Worm (Caenorhabditis elegans) whole organism, L4 larva: ENCODE data around the gene D2021.4.
A peak's percentile ranks its signal among the peaks of the same experiment; 100 is the strongest.

Experiments
- F26F4.8 ChIP-seq: fragments of 200-800 bp; sonication (Bioruptor generic); conservative IDR thresholded peaks from 2 replicates; pipeline ENCODE4 v1.3.6; 2022; ENCODE audit warnings: missing genetic modification characterization, missing compliant biosample characterization
- ZK337.2 ChIP-seq: fragments of 200-800 bp; sonication (Bioruptor generic); IDR thresholded peaks from 2 replicates; pipeline ENCODE4 v1.3.6; 2022; ENCODE audit warnings: missing genetic modification reagents, missing genetic modification characterization, missing compliant biosample characterization
- aly-2 ChIP-seq: sonication (generic microtip); optimal IDR thresholded peaks from 2 replicates; lab custom pipeline; 2018; ENCODE audit warnings: missing biosample characterization, missing genetic modification characterization
- dpl-1 ChIP-seq: fragments of 150-350 bp; optimal IDR thresholded peaks from 2 replicates; lab custom pipeline; 2014; ENCODE audit warnings: missing biosample characterization, missing genetic modification reagents, missing genetic modification characterization
- fkh-10 ChIP-seq: fragments of 150-350 bp; optimal IDR thresholded peaks from 2 replicates; lab custom pipeline; 2014; ENCODE audit warnings: missing biosample characterization, missing genetic modification reagents, missing genetic modification characterization
- gei-8 ChIP-seq: fragments of 200-800 bp; sonication (Bioruptor generic); optimal IDR thresholded peaks from 2 replicates; lab custom pipeline; 2018; ENCODE audit warnings: mild to moderate bottlenecking, missing genetic modification characterization, missing compliant biosample characterization
- nhr-25 ChIP-seq: sonication (generic microtip); optimal IDR thresholded peaks from 2 replicates; lab custom pipeline; 2017; ENCODE audit warnings: missing genetic modification characterization, mild to moderate bottlenecking, missing compliant biosample characterization, antibody characterized with exemption, moderate library complexity, borderline replicate concordance; ENCODE audit not compliant: insufficient read depth
- unc-130 ChIP-seq: sonication (generic microtip); optimal IDR thresholded peaks from 2 replicates; lab custom pipeline; 2016; ENCODE audit warnings: missing genetic modification reagents, missing genetic modification characterization, missing compliant biosample characterization
- unc-62 ChIP-seq, 3 experiments: fragments of 150-350 bp in 1 of 3; sonication (generic microtip); optimal IDR thresholded peaks in 2 of 3; peaks in 1 of 3; 1 replicate in 1 of 3; 2 replicates in 2 of 3; lab custom pipeline; 2014 to 2017; ENCODE audit warnings: missing biosample characterization in 3 of 3, missing genetic modification characterization in 3 of 3, missing genetic modification reagents in 3 of 3, missing genotype in 1 of 3

DNA sequence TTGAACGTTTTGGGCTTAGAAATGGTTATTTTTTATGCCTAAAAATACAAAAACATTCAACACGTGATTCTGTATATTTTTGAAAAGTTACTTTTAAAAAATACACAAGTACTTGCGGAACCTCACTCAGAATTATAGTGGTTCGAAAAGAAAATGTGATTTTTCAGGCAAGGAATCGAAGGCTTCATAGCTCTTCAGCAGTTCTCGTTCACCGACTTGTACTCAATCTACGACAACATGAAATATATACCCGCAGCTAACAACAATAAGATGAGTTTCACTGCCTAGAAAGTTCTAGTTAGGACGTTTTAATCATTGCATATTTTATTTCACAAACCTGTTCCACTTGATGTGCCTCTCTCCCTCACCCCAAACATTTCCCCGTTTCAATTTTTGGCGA, 13.7 kb upstream of the D2021.4 start:
- TF ChIP-seq unc-62 (GFP tag; optimal IDR thresholded peaks at IDR 0.05 in 1 of 2; lab: Kevin White, UChicago) (peak in 1 of 2 experiments; percentile 90), unc-62 (tag; optimal IDR thresholded peaks at IDR 0.05; lab: Kevin White, UChicago) (no peak), gei-8 (GFP tag; lab: Kevin White, UChicago) (no peak), nhr-25 (no peak), dpl-1 (GFP tag; lab: Kevin White, UChicago) (no peak), fkh-10 (no peak), aly-2 (tag; lab: Kevin White, UChicago) (no peak), F26F4.8 (GFP tag; lab: Robert Waterston, UW) (no peak), ZK337.2 (GFP tag; lab: Robert Waterston, UW) (no peak), unc-130 (no peak)
